Worm (Caenorhabditis elegans) whole organism, young adult: Measurements from ENCODE around the gene T19D7.7.

Source experiments
- B0261.1 ChIP-seq: sonication (generic microtip); optimal IDR thresholded peaks from 2 replicates; lab custom pipeline; 2016; ENCODE audit warnings: mild to moderate bottlenecking, missing genetic modification characterization, moderate library complexity, missing compliant biosample characterization
- B0336.3 ChIP-seq: fragments of 200-800 bp; sonication (Bioruptor generic); IDR thresholded peaks from 2 replicates; pipeline ENCODE4 v1.3.6; 2022; ENCODE audit warnings: missing genetic modification characterization, missing compliant biosample characterization
- C06A6.2 ChIP-seq: fragments of 200-800 bp; sonication (Bioruptor generic); conservative IDR thresholded peaks from 2 replicates; pipeline ENCODE4 v1.3.6; 2022; ENCODE audit warnings: missing genetic modification characterization, missing compliant biosample characterization
- F23B12.7 ChIP-seq: sonication (generic microtip); optimal IDR thresholded peaks from 2 replicates; lab custom pipeline; 2017; ENCODE audit warnings: missing genetic modification characterization, mild to moderate bottlenecking, missing compliant biosample characterization, antibody characterized with exemption, moderate library complexity; ENCODE audit not compliant: insufficient read depth
- F33H1.4 ChIP-seq: fragments of 200-800 bp; sonication (Bioruptor generic); IDR thresholded peaks from 2 replicates; pipeline ENCODE4 v1.3.6; 2022; ENCODE audit warnings: missing genetic modification reagents, missing genetic modification characterization, missing compliant biosample characterization
- F49E8.2 ChIP-seq: sonication (generic microtip); optimal IDR thresholded peaks from 3 replicates; lab custom pipeline; 2017; ENCODE audit warnings: missing genetic modification characterization, mild to moderate bottlenecking, missing compliant biosample characterization, antibody characterized with exemption, moderate library complexity; ENCODE audit not compliant: insufficient read depth
- F52B5.7 ChIP-seq: sonication (generic microtip); optimal IDR thresholded peaks from 2 replicates; lab custom pipeline; 2016; ENCODE audit warnings: mild to moderate bottlenecking, missing genetic modification characterization, missing compliant biosample characterization
- K12H6.12 ChIP-seq: fragments of 200-800 bp; sonication (Bioruptor generic); optimal IDR thresholded peaks from 2 replicates; lab custom pipeline; 2018; ENCODE audit warnings: mild to moderate bottlenecking, missing genetic modification characterization, missing compliant biosample characterization
- akir-1 ChIP-seq: fragments of 200-800 bp; sonication (Bioruptor generic); optimal IDR thresholded peaks from 2 replicates; lab custom pipeline; 2018; ENCODE audit warnings: mild to moderate bottlenecking, missing genetic modification characterization, moderate library complexity, missing compliant biosample characterization
- athp-1 ChIP-seq: sonication (generic microtip); optimal IDR thresholded peaks from 2 replicates; lab custom pipeline; 2017; ENCODE audit warnings: mild to moderate bottlenecking, missing genetic modification characterization, missing compliant biosample characterization
- cebp-2 ChIP-seq: fragments of 200-800 bp; sonication (Bioruptor generic); IDR thresholded peaks from 2 replicates; pipeline ENCODE4 v1.3.6; 2022; ENCODE audit warnings: missing genetic modification characterization, missing compliant biosample characterization
- ceh-27 ChIP-seq: fragments of 200-800 bp; sonication (Bioruptor generic); optimal IDR thresholded peaks from 2 replicates; lab custom pipeline; 2018; ENCODE audit warnings: mild to moderate bottlenecking, missing genetic modification characterization, moderate library complexity, missing compliant biosample characterization
- ceh-58 ChIP-seq: fragments of 200-800 bp; sonication (Bioruptor generic); IDR thresholded peaks from 2 replicates; pipeline ENCODE4 v1.3.6; 2022; ENCODE audit warnings: missing genetic modification characterization, missing compliant biosample characterization
- ceh-79 ChIP-seq: sonication (generic microtip); optimal IDR thresholded peaks from 2 replicates; lab custom pipeline; 2017; ENCODE audit warnings: mild to moderate bottlenecking, missing genetic modification characterization, missing compliant biosample characterization
- efl-1 ChIP-seq: fragments of 150-350 bp; optimal IDR thresholded peaks from 2 replicates; lab custom pipeline; 2014; ENCODE audit warnings: missing biosample characterization, missing genetic modification reagents, missing genetic modification characterization
- him-1 ChIP-seq: sonication (generic microtip); optimal IDR thresholded peaks from 2 replicates; lab custom pipeline; 2016; ENCODE audit warnings: missing genotype, missing genetic modification reagents, missing genetic modification characterization, missing compliant biosample characterization
- hmg-20 ChIP-seq: fragments of 200-800 bp; sonication (Bioruptor generic); IDR thresholded peaks from 2 replicates; pipeline ENCODE4 v1.3.6; 2022; ENCODE audit warnings: missing genetic modification reagents, missing genetic modification characterization, missing compliant biosample characterization
- lin-40 ChIP-seq: sonication (generic microtip); optimal IDR thresholded peaks from 2 replicates; lab custom pipeline; 2016; ENCODE audit warnings: missing genetic modification characterization, mild to moderate bottlenecking, missing compliant biosample characterization, missing genotype, missing genetic modification reagents
- lsy-27 ChIP-seq: sonication (generic microtip); optimal IDR thresholded peaks from 2 replicates; lab custom pipeline; 2017; ENCODE audit warnings: missing genetic modification characterization, mild to moderate bottlenecking, missing compliant biosample characterization, antibody characterized with exemption, missing genotype, borderline replicate concordance; ENCODE audit not compliant: insufficient read depth
- mcd-1 ChIP-seq: fragments of 200-800 bp; sonication (Bioruptor generic); IDR thresholded peaks from 2 replicates; pipeline ENCODE4 v1.3.6; 2022; ENCODE audit warnings: missing genetic modification reagents, missing genetic modification characterization, missing compliant biosample characterization
- nfya-1 ChIP-seq: sonication (generic microtip); optimal IDR thresholded peaks from 2 replicates; lab custom pipeline; 2017; ENCODE audit warnings: antibody characterized with exemption, missing compliant biosample characterization, missing genetic modification characterization, borderline replicate concordance; ENCODE audit not compliant: insufficient read depth
- nhr-80 ChIP-seq: sonication (generic microtip); optimal IDR thresholded peaks from 2 replicates; lab custom pipeline; 2016; ENCODE audit warnings: missing genetic modification characterization, missing compliant biosample characterization
- rcor-1 ChIP-seq: fragments of 200-800 bp; sonication (Bioruptor generic); IDR thresholded peaks from 2 replicates; pipeline ENCODE4 v1.3.6; 2022; ENCODE audit warnings: missing genetic modification reagents, missing genetic modification characterization, missing compliant biosample characterization
- rpc-1 ChIP-seq, 2 experiments: fragments of 150-350 bp in 1 of 2; sonication (generic microtip) in 1 of 2; optimal IDR thresholded peaks; 2 replicates each; lab custom pipeline; 2014 to 2018; ENCODE audit warnings: missing biosample characterization in 1 of 2, missing genetic modification characterization in 1 of 2, missing genetic modification reagents in 1 of 2, missing genotype in 1 of 2
- snpc-4 ChIP-seq, 5 experiments: fragments of 150-350 bp in 1 of 5; sonication (generic microtip) in 4 of 5; optimal IDR thresholded peaks; 2 replicates each; lab custom pipeline; 2014 to 2018; ENCODE audit warnings: missing genetic modification characterization in 5 of 5, missing biosample characterization in 3 of 5, antibody characterized with exemption in 2 of 5, mild to moderate bottlenecking in 2 of 5, missing compliant biosample characterization in 2 of 5, missing genotype in 2 of 5, moderate library complexity in 2 of 5, missing genetic modification reagents in 1 of 5
- tbp1 ChIP-seq: fragments of 200-800 bp; sonication (Bioruptor generic); optimal IDR thresholded peaks from 2 replicates; lab custom pipeline; 2018; ENCODE audit warnings: mild to moderate bottlenecking, missing genetic modification characterization, missing compliant biosample characterization
- tlf-1 ChIP-seq: fragments of 200-800 bp; sonication (Bioruptor generic); optimal IDR thresholded peaks from 2 replicates; lab custom pipeline; 2018; ENCODE audit warnings: mild to moderate bottlenecking, missing genetic modification characterization, missing compliant biosample characterization
- unc-62 ChIP-seq: fragments of 150-350 bp; optimal IDR thresholded peaks from 2 replicates; lab custom pipeline; 2014; ENCODE audit warnings: missing biosample characterization, missing genetic modification reagents, missing genetic modification characterization
- zim-3 ChIP-seq: sonication (generic microtip); optimal IDR thresholded peaks from 2 replicates; lab custom pipeline; 2017; ENCODE audit warnings: mild to moderate bottlenecking, missing genetic modification characterization, moderate library complexity, missing compliant biosample characterization
- ztf-26 ChIP-seq: sonication (generic microtip); optimal IDR thresholded peaks from 2 replicates; lab custom pipeline; 2017; ENCODE audit warnings: missing genetic modification characterization, missing compliant biosample characterization
- ztf-28 ChIP-seq: fragments of 200-800 bp; sonication (Bioruptor generic); IDR thresholded peaks from 2 replicates; pipeline ENCODE4 v1.3.6; 2022; ENCODE audit warnings: missing genetic modification reagents, missing genetic modification characterization, missing compliant biosample characterization

Gene T19D7.7

DNA sequence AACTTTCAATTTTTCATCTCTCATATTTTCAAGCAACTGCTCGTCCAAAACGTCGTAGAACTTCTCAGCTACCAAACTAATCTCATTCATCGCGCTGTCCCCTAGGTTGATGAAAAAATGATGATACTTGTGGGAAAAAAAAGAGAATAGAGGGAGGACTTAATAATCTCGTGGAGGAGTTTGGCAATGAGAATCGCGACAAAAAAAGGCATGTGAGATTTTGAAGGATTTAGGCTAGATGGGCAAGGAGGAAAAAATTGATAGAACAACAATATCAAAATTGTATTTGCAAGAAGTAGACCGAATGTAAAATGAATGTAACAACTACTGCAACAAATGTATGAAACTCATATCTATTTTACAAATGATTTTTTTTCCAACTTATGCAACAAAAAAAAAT lies 1.9 kb upstream of the T19D7.7 start, which contains the start of gene Y9C12A.1:
Y9C12A.1 (minus strand) TSS at position 101 of the 400 bp plus-strand sequence.
- no peak for TF ChIP-seq ztf-26
- TF ChIP-seq efl-1 (GFP tag; lab: Kevin White, UChicago) = no peak
- TF ChIP-seq ceh-79 (tag; lab: Kevin White, UChicago) = no peak
- TF ChIP-seq cebp-2 (GFP tag; lab: Robert Waterston, UW) = no peak
- TF ChIP-seq lsy-27 (tag; lab: Kevin White, UChicago) = no peak

ce11 chrX:681413-681812 lies 593 bp upstream of the T19D7.7 start:
- TF ChIP-seq snpc-4 (GFP tag; optimal IDR thresholded peaks at IDR 0.05; lab: Kevin White, UChicago) (peak; percentile 33), snpc-4 (tag; optimal IDR thresholded peaks at IDR 0.05; lab: Kevin White, UChicago) (peak in 3 of 4 experiments; percentile 26 to 87 (median 83)), athp-1 (tag; lab: Kevin White, UChicago) (no peak)

DNA sequence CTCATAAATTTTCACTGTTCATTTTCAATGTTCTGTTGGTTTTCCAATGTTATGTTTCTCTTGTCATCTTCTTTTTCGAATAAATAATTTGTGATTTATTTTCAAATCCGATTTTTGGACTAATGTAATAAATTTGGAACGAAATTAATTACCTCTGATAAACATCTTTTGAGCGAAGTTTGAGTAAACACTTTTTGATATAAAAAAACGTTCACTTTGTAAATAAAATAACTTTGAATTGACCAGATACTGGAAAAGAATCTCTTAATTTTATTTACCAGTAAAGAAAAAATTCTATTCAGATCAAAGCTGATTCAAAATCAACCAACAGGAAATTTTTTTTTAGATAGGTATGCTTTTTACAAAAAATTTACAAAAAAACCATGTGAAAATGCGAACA lies 9.0 kb downstream of the T19D7.7 start, which contains the start of gene lgc-32:
lgc-32 (plus strand) TSS at position 301 of the 400 bp plus-strand sequence.
- TF ChIP-seq tlf-1 (no peak), C06A6.2 (GFP tag; lab: Robert Waterston, UW) (no peak), F52B5.7 (no peak), ceh-58 (GFP tag; lab: Robert Waterston, UW) (no peak), F49E8.2 (tag; lab: Kevin White, UChicago) (no peak), nfya-1 (no peak), ztf-28 (GFP tag; lab: Robert Waterston, UW) (no peak)

ce11 chrX:670603-671002 lies 10.2 kb downstream of the T19D7.7 start, which contains the start of gene T19D7.6:
Gene T19D7.6 (minus strand): TSS chrX:670800.
- TF ChIP-seq unc-62 (GFP tag; lab: Kevin White, UChicago) = peak; percentile 43
- no peak for TF ChIP-seq C06A6.2 (GFP tag; lab: Robert Waterston, UW)
- peak; percentile 92 for TF ChIP-seq nhr-80
- TF ChIP-seq rpc-1 (optimal IDR thresholded peaks at IDR 0.05; lab: Kevin White, UChicago) = no peak
- TF ChIP-seq rpc-1 (tag; optimal IDR thresholded peaks at IDR 0.05; lab: Kevin White, UChicago) = no peak

DNA sequence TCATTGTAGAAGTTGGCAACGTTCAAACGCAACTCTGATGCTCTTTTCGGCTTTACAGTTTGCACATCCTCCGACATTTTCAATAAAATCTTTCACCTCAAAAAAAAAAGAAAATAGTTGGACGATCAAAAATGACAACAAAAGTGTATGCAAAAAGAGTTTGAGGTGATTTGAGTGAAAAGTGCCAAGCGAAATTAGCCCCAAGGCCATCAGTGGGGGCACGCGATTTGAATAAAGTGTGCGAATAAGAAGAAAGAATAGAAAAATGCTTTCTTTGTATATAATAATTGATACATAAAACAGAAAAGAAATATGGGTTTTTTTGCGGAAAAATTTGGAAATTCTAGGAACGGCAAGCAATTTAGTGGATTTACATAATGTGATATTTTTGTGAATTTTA lies 14.7 kb downstream of the T19D7.7 start, which contains the start of gene T19D7.5:
T19D7.5 (minus strand) TSS at position 101 of the 400 bp plus-strand sequence.
- TF ChIP-seq B0261.1 (tag; lab: Kevin White, UChicago) (no peak), B0336.3 (no peak), hmg-20 (GFP tag; lab: Robert Waterston, UW) (no peak), ceh-27 (GFP tag; lab: Kevin White, UChicago) (no peak), F33H1.4 (GFP tag; lab: Robert Waterston, UW) (no peak), efl-1 (GFP tag; lab: Kevin White, UChicago) (no peak)

DNA sequence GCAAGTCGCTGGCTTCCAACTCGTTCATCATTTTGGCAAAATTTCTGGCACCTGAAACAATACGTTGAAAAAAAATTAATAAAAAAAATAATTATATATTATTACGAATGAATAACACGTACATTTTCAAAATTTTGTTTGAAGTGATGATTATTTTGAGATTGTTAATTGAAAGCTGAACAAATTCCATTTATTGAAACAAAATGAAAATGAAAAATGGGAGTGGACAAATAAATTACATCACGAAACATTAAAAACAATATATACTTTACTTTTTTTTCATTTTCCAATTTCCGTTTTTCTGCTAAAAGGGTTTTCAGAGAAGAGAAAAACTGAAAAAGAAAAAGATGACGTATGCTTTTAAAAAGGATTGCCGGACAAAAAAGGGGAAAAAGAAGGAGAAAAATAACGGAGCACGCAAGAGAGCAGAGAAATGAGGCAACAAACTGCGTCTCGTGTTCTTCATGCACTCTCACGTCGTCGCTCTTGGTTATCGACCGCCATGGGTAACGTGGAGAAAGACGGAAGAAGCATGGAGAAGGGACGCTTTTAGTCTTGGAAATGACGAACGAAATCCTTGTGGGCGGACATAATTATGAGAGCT lies 19.0 kb downstream of the T19D7.7 start, which contains the start of gene rund-1:
rund-1 (minus strand) TSS at position 51 of the 604 bp plus-strand sequence.
- peak; percentile 36 for TF ChIP-seq lin-40
- no peak for TF ChIP-seq rcor-1 (GFP tag; lab: Robert Waterston, UW)
- TF ChIP-seq B0336.3 = no peak
- TF ChIP-seq tbp1 (GFP tag; lab: Kevin White, UChicago) = no peak
- TF ChIP-seq F23B12.7 (tag; lab: Kevin White, UChicago) = peak; percentile 23
- no peak for TF ChIP-seq akir-1
- no peak for TF ChIP-seq hmg-20 (GFP tag; lab: Robert Waterston, UW)
- peak; percentile 38 for TF ChIP-seq nhr-80
- no peak for TF ChIP-seq him-1 (tag; lab: Kevin White, UChicago)
- TF ChIP-seq K12H6.12 (tag; lab: Kevin White, UChicago) = peak; percentile 12
- TF ChIP-seq snpc-4 (GFP tag; optimal IDR thresholded peaks at IDR 0.05; lab: Kevin White, UChicago) = no peak
- TF ChIP-seq snpc-4 (tag; optimal IDR thresholded peaks at IDR 0.05; lab: Kevin White, UChicago) = peak in 2 of 4 experiments; percentile 42 to 72
- TF ChIP-seq zim-3 (tag; lab: Kevin White, UChicago) = no peak
- TF ChIP-seq mcd-1 (GFP tag; lab: Robert Waterston, UW) = no peak
